Worm (Caenorhabditis elegans) whole organism, late embryonic: Measurements from ENCODE around the gene nhr-146.
A peak's percentile ranks its signal among the peaks of the same experiment; 100 is the strongest.

ENCODE experiments used
- K09A11.1 ChIP-seq: sonication (generic microtip); optimal IDR thresholded peaks from 2 replicates; lab custom pipeline; 2017; ENCODE audit warnings: antibody characterized with exemption, mild to moderate bottlenecking, missing genetic modification characterization, missing compliant biosample characterization; ENCODE audit not compliant: insufficient read depth
- T23F11.4 ChIP-seq: fragments of 200-800 bp; sonication (Bioruptor generic); optimal IDR thresholded peaks from 2 replicates; lab custom pipeline; 2018; ENCODE audit warnings: mild to moderate bottlenecking, missing genetic modification characterization, missing compliant biosample characterization
- ceh-18 ChIP-seq: sonication (generic microtip); optimal IDR thresholded peaks from 2 replicates; lab custom pipeline; 2016; ENCODE audit warnings: missing genetic modification characterization, missing compliant biosample characterization
- ceh-30 ChIP-seq: fragments of 150-350 bp; optimal IDR thresholded peaks from 2 replicates; lab custom pipeline; 2014; ENCODE audit warnings: missing biosample characterization, missing genetic modification characterization
- ceh-31 ChIP-seq: sonication (generic microtip); optimal IDR thresholded peaks from 2 replicates; lab custom pipeline; 2016; ENCODE audit warnings: missing genetic modification characterization, missing compliant biosample characterization
- ceh-9 ChIP-seq: sonication (generic microtip); optimal IDR thresholded peaks from 2 replicates; lab custom pipeline; 2016; ENCODE audit warnings: mild to moderate bottlenecking, missing genetic modification characterization, inconsistent platforms, missing compliant biosample characterization
- dve-1 ChIP-seq: sonication (generic microtip); optimal IDR thresholded peaks from 2 replicates; lab custom pipeline; 2017; ENCODE audit warnings: antibody characterized with exemption, mild to moderate bottlenecking, missing genetic modification characterization, missing compliant biosample characterization
- elt-2 ChIP-seq: sonication (generic microtip); optimal IDR thresholded peaks from 2 replicates; lab custom pipeline; 2016; ENCODE audit warnings: missing genetic modification reagents, missing genetic modification characterization, missing compliant biosample characterization
- elt-4 ChIP-seq: sonication (generic microtip); optimal IDR thresholded peaks from 2 replicates; lab custom pipeline; 2016; ENCODE audit warnings: missing genetic modification characterization, missing compliant biosample characterization
- eyg-1 ChIP-seq: sonication (generic microtip); optimal IDR thresholded peaks from 2 replicates; lab custom pipeline; 2016; ENCODE audit warnings: missing genotype, missing genetic modification characterization, missing compliant biosample characterization
- hlh-13 ChIP-seq: fragments of 200-800 bp; sonication (Bioruptor generic); optimal IDR thresholded peaks from 2 replicates; lab custom pipeline; 2018; ENCODE audit warnings: mild to moderate bottlenecking, missing genetic modification characterization, missing compliant biosample characterization
- hlh-30 ChIP-seq: sonication (generic microtip); optimal IDR thresholded peaks from 2 replicates; lab custom pipeline; 2017; ENCODE audit warnings: antibody characterized with exemption, missing genetic modification characterization, missing compliant biosample characterization; ENCODE audit not compliant: insufficient read depth
- hlh-6 ChIP-seq: sonication (generic microtip); optimal IDR thresholded peaks from 2 replicates; lab custom pipeline; 2016; ENCODE audit warnings: missing genotype, missing genetic modification characterization, missing compliant biosample characterization
- hlh-8 ChIP-seq: sonication (generic microtip); optimal IDR thresholded peaks from 2 replicates; lab custom pipeline; 2016; ENCODE audit warnings: missing genotype, missing genetic modification characterization, missing compliant biosample characterization
- nhr-232 ChIP-seq: sonication (generic microtip); optimal IDR thresholded peaks from 2 replicates; lab custom pipeline; 2016; ENCODE audit warnings: missing genetic modification characterization, missing compliant biosample characterization
- odd-2 ChIP-seq: sonication (generic microtip); optimal IDR thresholded peaks from 2 replicates; lab custom pipeline; 2017; ENCODE audit warnings: antibody characterized with exemption, mild to moderate bottlenecking, missing genetic modification characterization, missing compliant biosample characterization
- pag-3 ChIP-seq: sonication (generic microtip); optimal IDR thresholded peaks from 2 replicates; lab custom pipeline; 2016; ENCODE audit warnings: missing compliant biosample characterization, missing genetic modification characterization, borderline replicate concordance
- pat-9 ChIP-seq: fragments of 200-800 bp; sonication (Bioruptor generic); optimal IDR thresholded peaks from 2 replicates; lab custom pipeline; 2018; ENCODE audit warnings: mild to moderate bottlenecking, missing genetic modification characterization, moderate library complexity, missing compliant biosample characterization
- pha-4 ChIP-seq: fragments of 150-350 bp; optimal IDR thresholded peaks from 2 replicates; lab custom pipeline; 2018; ENCODE audit warnings: missing biosample characterization, missing genetic modification reagents, missing genetic modification characterization
- pros-1 ChIP-seq: fragments of 150-350 bp; optimal IDR thresholded peaks from 2 replicates; lab custom pipeline; 2014; ENCODE audit warnings: missing biosample characterization, missing genetic modification reagents, missing genetic modification characterization
- ref-2 ChIP-seq: sonication (generic microtip); optimal IDR thresholded peaks from 2 replicates; lab custom pipeline; 2016; ENCODE audit warnings: missing genetic modification characterization, missing compliant biosample characterization
- sdc-2 ChIP-seq: sonication (generic microtip); optimal IDR thresholded peaks from 2 replicates; lab custom pipeline; 2016; ENCODE audit warnings: missing genotype, missing genetic modification characterization, missing compliant biosample characterization
- sox-2 ChIP-seq: fragments of 200-800 bp; sonication (Bioruptor generic); IDR thresholded peaks from 2 replicates; pipeline ENCODE4 v1.3.6; 2022; ENCODE audit warnings: missing genetic modification reagents, missing genetic modification characterization, missing compliant biosample characterization
- unc-3 ChIP-seq, 2 experiments: fragments of 200-800 bp in 1 of 2; sonication (Bioruptor generic) in 1 of 2; sonication (generic microtip) in 1 of 2; conservative IDR thresholded peaks in 1 of 2; optimal IDR thresholded peaks in 1 of 2; 2 replicates each; pipeline versions ENCODE4 v1.3.6 to Lab custom; 2016 to 2022; ENCODE audit warnings: missing compliant biosample characterization in 2 of 2, missing genetic modification characterization in 2 of 2, missing genetic modification reagents in 1 of 2
- unc-42 ChIP-seq: sonication (generic microtip); optimal IDR thresholded peaks from 2 replicates; lab custom pipeline; 2016; ENCODE audit warnings: missing genotype, missing genetic modification characterization, missing compliant biosample characterization
- unc-55 ChIP-seq: sonication (generic microtip); optimal IDR thresholded peaks from 2 replicates; lab custom pipeline; 2017; ENCODE audit warnings: missing biosample characterization, missing genetic modification reagents, missing genetic modification characterization
- zip-5 ChIP-seq: sonication (generic microtip); optimal IDR thresholded peaks from 2 replicates; lab custom pipeline; 2016; ENCODE audit warnings: missing genetic modification characterization, missing compliant biosample characterization

The nhr-146 gene

ce11 chrIV:1619519-1620311 lies 6.9 kb upstream of the nhr-146 start, which contains the start of gene nhr-92:
nhr-92 (plus strand) TSS chrIV:1620094.
- TF ChIP-seq hlh-13 = no peak
- peak; percentile 15 for TF ChIP-seq elt-2 (tag; lab: Kevin White, UChicago)

- TF ChIP-seq hlh-30 (tag; lab: Kevin White, UChicago) = no peak
- TF ChIP-seq unc-55 (GFP tag; lab: Kevin White, UChicago) = peak; percentile 50
- TF ChIP-seq, all 69 proteins: peak for 1
These were observed 2.9 kb upstream of the nhr-146 start, which contains the start of gene nhr-87 for ce11 chrIV:1623712-1624111. nhr-87 (plus strand) TSS chrIV:1624029.

ce11 chrIV:1624447-1624846 lies 2.2 kb upstream of the nhr-146 start:
- TF ChIP-seq elt-4 (tag; lab: Kevin White, UChicago) (no peak), ceh-30 (tag; lab: Kevin White, UChicago) (peak; percentile 99), eyg-1 (tag; lab: Kevin White, UChicago) (no peak), pag-3 (no peak)

ce11 chrIV:1628281-1628680 lies 1.7 kb downstream of the nhr-146 start:
- TF ChIP-seq K09A11.1 (tag; lab: Kevin White, UChicago) (no peak), pha-4 (tag; lab: Kevin White, UChicago) (no peak), dve-1 (tag; lab: Kevin White, UChicago) (peak; percentile 74), hlh-6 (tag; lab: Kevin White, UChicago) (no peak)

ce11 chrIV:1628730-1629129 lies 2.1 kb downstream of the nhr-146 start:
- TF ChIP-seq ceh-18 (tag; lab: Kevin White, UChicago) = no peak
- TF ChIP-seq pat-9 (tag; lab: Kevin White, UChicago) = no peak
- no peak for TF ChIP-seq eyg-1 (tag; lab: Kevin White, UChicago)
- no peak for TF ChIP-seq pros-1 (tag; lab: Kevin White, UChicago)
- TF ChIP-seq sox-2 (GFP tag; lab: Robert Waterston, UW) = no peak
- no peak for TF ChIP-seq pag-3
- TF ChIP-seq hlh-8 (tag; lab: Kevin White, UChicago) = no peak
- no peak for TF ChIP-seq ceh-31 (tag; lab: Kevin White, UChicago)
- no peak for TF ChIP-seq unc-42 (tag; lab: Kevin White, UChicago)
- no peak for TF ChIP-seq ceh-9 (tag; lab: Kevin White, UChicago)
- TF ChIP-seq, all 69 proteins: peak for 0

- no peak for TF ChIP-seq sdc-2 (tag; lab: Kevin White, UChicago)
- TF ChIP-seq ref-2 = no peak
- no peak for TF ChIP-seq pros-1 (tag; lab: Kevin White, UChicago)
- no peak for TF ChIP-seq nhr-232
- no peak for TF ChIP-seq unc-42 (tag; lab: Kevin White, UChicago)
- no peak for TF ChIP-seq T23F11.4 (GFP tag; lab: Kevin White, UChicago)
- TF ChIP-seq eyg-1 (tag; lab: Kevin White, UChicago) = no peak
- no peak for TF ChIP-seq zip-5 (tag; lab: Kevin White, UChicago)
- no peak for TF ChIP-seq ceh-18 (tag; lab: Kevin White, UChicago)
- no peak for TF ChIP-seq K09A11.1 (tag; lab: Kevin White, UChicago)
- no peak for TF ChIP-seq unc-3 (GFP tag; conservative IDR thresholded peaks at IDR 0.05; lab: Robert Waterston, UW)
- TF ChIP-seq unc-3 (tag; optimal IDR thresholded peaks at IDR 0.05; lab: Kevin White, UChicago) = no peak
- TF ChIP-seq, all 69 proteins: peak for 0
These were observed 5.0 kb downstream of the nhr-146 start, which contains the start of gene cpg-24 for ce11 chrIV:1631651-1632050. cpg-24 (plus strand) TSS chrIV:1631951.

- TF ChIP-seq odd-2 (tag; lab: Kevin White, UChicago) = no peak
- peak; percentile 99 for TF ChIP-seq dve-1 (tag; lab: Kevin White, UChicago)
These were observed 6.0 kb downstream of the nhr-146 start for ce11 chrIV:1632593-1632992.
